Worm (Caenorhabditis elegans) whole organism, L4 larva: Measurements from ENCODE around the gene C37C3.10.

Experiments
- T26A8.4 ChIP-seq: fragments of 200-800 bp; sonication (Bioruptor generic); IDR thresholded peaks from 2 replicates; pipeline ENCODE4 v1.3.6; 2022; ENCODE audit warnings: missing genetic modification characterization, missing compliant biosample characterization
- ZK546.5 ChIP-seq, 2 experiments: sonication (generic microtip); optimal IDR thresholded peaks; 2 replicates each; lab custom pipeline; 2017; ENCODE audit warnings: missing biosample characterization in 2 of 2, missing genetic modification characterization in 2 of 2
- ces-1 ChIP-seq: fragments of 150-350 bp; sonication (generic microtip); optimal IDR thresholded peaks from 4 replicates; lab custom pipeline; 2014; ENCODE audit warnings: missing biosample characterization, missing genetic modification reagents, missing genetic modification characterization
- dpl-1 ChIP-seq: fragments of 150-350 bp; optimal IDR thresholded peaks from 2 replicates; lab custom pipeline; 2014; ENCODE audit warnings: missing biosample characterization, missing genetic modification reagents, missing genetic modification characterization
- fos-1 ChIP-seq: fragments of 150-350 bp; optimal IDR thresholded peaks from 2 replicates; lab custom pipeline; 2014; ENCODE audit warnings: missing biosample characterization, missing genetic modification characterization
- hlh-30 ChIP-seq: sonication (generic microtip); optimal IDR thresholded peaks from 2 replicates; lab custom pipeline; 2017; ENCODE audit warnings: antibody characterized with exemption, mild to moderate bottlenecking, missing genetic modification characterization, missing compliant biosample characterization; ENCODE audit not compliant: insufficient read depth
- nhr-6 ChIP-seq: fragments of 150-350 bp; optimal IDR thresholded peaks from 2 replicates; lab custom pipeline; 2014; ENCODE audit warnings: missing biosample characterization, missing genetic modification characterization
- nhr-77 ChIP-seq: fragments of 150-350 bp; optimal IDR thresholded peaks from 2 replicates; lab custom pipeline; 2014; ENCODE audit warnings: missing biosample characterization, missing genetic modification characterization
- pha-4 ChIP-seq, 2 experiments: fragments of 150-350 bp in 1 of 2; fragments of 200-800 bp in 1 of 2; sonication (Bioruptor generic) in 1 of 2; IDR thresholded peaks in 1 of 2; optimal IDR thresholded peaks in 1 of 2; 2 replicates each; pipeline versions ENCODE4 v1.3.6 to Lab custom; 2014 to 2022; ENCODE audit warnings: missing genetic modification characterization in 2 of 2, missing genetic modification reagents in 2 of 2, missing biosample characterization in 1 of 2, missing compliant biosample characterization in 1 of 2
- pqm-1 ChIP-seq: sonication (generic microtip); optimal IDR thresholded peaks from 2 replicates; lab custom pipeline; 2017; ENCODE audit warnings: missing biosample characterization, missing genetic modification characterization
- saeg-2 ChIP-seq: fragments of 200-800 bp; sonication (Bioruptor generic); IDR thresholded peaks from 2 replicates; pipeline ENCODE4 v1.3.6; 2022; ENCODE audit warnings: missing genetic modification reagents, missing genetic modification characterization, missing compliant biosample characterization
- snpc-4 ChIP-seq: fragments of 150-350 bp; optimal IDR thresholded peaks from 2 replicates; lab custom pipeline; 2014; ENCODE audit warnings: missing biosample characterization, missing genetic modification characterization
- tag-97 ChIP-seq: fragments of 200-800 bp; sonication (Bioruptor generic); IDR thresholded peaks from 2 replicates; pipeline ENCODE4 v1.3.6; 2022; ENCODE audit warnings: missing genetic modification characterization, missing compliant biosample characterization

- TF ChIP-seq ces-1 (GFP tag; lab: Kevin White, UChicago): no peak
- no peak for TF ChIP-seq T26A8.4 (GFP tag; lab: Robert Waterston, UW)
- no peak for TF ChIP-seq saeg-2 (GFP tag; lab: Robert Waterston, UW)
- TF ChIP-seq snpc-4 (tag; lab: Kevin White, UChicago): no peak
- TF ChIP-seq nhr-77: no peak
- no peak for TF ChIP-seq tag-97 (GFP tag; lab: Robert Waterston, UW)
- TF ChIP-seq pqm-1 (tag; lab: Kevin White, UChicago): no peak
- TF ChIP-seq nhr-6 (tag; lab: Kevin White, UChicago): peak; percentile 52
- no peak for TF ChIP-seq pha-4 (GFP tag; IDR thresholded peaks at IDR 0.05; lab: Robert Waterston, UW)
- no peak for TF ChIP-seq pha-4 (tag; optimal IDR thresholded peaks at IDR 0.05; lab: Kevin White, UChicago)
- no peak for TF ChIP-seq dpl-1 (GFP tag; lab: Kevin White, UChicago)
- TF ChIP-seq hlh-30 (tag; lab: Kevin White, UChicago): no peak
- TF ChIP-seq fos-1 (tag; lab: Kevin White, UChicago): no peak
- no peak for TF ChIP-seq ZK546.5 (tag; optimal IDR thresholded peaks at IDR 0.05; lab: Kevin White, UChicago)
Measured at ce11 chrV:7853900-7854299, 9.0 kb downstream of the C37C3.10 start.
